Fruit fly (Drosophila melanogaster): ENCODE results near the gene CG11470.

Gene CG11470

dm6 chr3R:29585015-29585701 is 4.4 kb downstream of the CG11470 start:
- TF ChIP-seq dsx (GFP tag; optimal IDR thresholded peaks at IDR 0.05; ENCODE audit: poor library complexity, severe bottlenecking) (no peak), svp (GFP tag) (peak; percentile 94), Met (GFP tag; optimal IDR thresholded peaks at IDR 0.05) (no peak), CG7368 (GFP tag; optimal IDR thresholded peaks at IDR 0.05) (no peak), eg (GFP tag; IDR thresholded peaks at IDR 0.05) (no peak), Eip78C (GFP tag) (peak; percentile 58), esn (GFP tag; optimal IDR thresholded peaks at IDR 0.05) (peak; percentile 13)

- TF ChIP-seq topi (GFP tag; optimal IDR thresholded peaks at IDR 0.05) (no peak), CG6163 (GFP tag; IDR thresholded peaks at IDR 0.05) (peak; percentile 61; the same call in 2 of the 3 replicates), CG32006 (GFP tag; optimal IDR thresholded peaks at IDR 0.05) (peak; percentile 62), CG4318 (GFP tag; optimal IDR thresholded peaks at IDR 0.05) (peak; percentile 24), eg (GFP tag; IDR thresholded peaks at IDR 0.05) (0 out of 3 replicates have a peak, but pooled peaks have one; percentile 20), svp (GFP tag) (peak; percentile 49), Ets96B (tag; optimal IDR thresholded peaks at IDR 0.05) (no peak), Hr4 (GFP tag; optimal IDR thresholded peaks at IDR 0.05) (peak; percentile 57), CG15336 (GFP tag; IDR thresholded peaks at IDR 0.05) (0 out of 2 replicates have a peak, but pooled peaks have one; percentile 17)
Observed at dm6 chr3R:29584266-29584665, 5.3 kb downstream of the CG11470 start.

DNA sequence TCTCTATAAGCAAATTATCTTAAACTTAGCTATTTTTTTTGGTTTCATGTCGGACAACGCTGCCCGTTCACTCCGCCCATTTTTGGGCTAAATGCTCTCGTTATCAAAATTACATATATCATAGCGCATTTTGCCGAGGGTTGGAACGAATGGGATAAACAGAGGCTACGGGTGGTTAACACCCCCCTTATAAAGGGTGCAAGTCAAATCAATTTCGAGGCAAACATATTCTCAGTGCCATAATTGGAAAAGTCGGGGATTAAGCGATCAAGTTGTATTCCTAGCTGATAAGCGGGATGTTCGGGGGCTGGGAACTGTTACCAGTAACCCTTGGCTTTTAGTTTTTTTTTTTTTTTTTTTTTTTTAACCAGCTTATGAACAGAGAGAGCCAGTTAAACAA is 6.3 kb downstream of the CG11470 start:
- TF ChIP-seq Blimp-1 (GFP tag; optimal IDR thresholded peaks at IDR 0.05): no peak
- TF ChIP-seq CG8632 (GFP tag; optimal IDR thresholded peaks at IDR 0.05): no peak
- no peak for TF ChIP-seq CG6276 (GFP tag; optimal IDR thresholded peaks at IDR 0.05)
- TF ChIP-seq CG1621 (tag; optimal IDR thresholded peaks at IDR 0.05): no peak
- TF ChIP-seq CG9139 (GFP tag; optimal IDR thresholded peaks at IDR 0.05): no peak
- no peak for TF ChIP-seq Sox14 (GFP tag; optimal IDR thresholded peaks at IDR 0.05)
- no peak for TF ChIP-seq vri (GFP tag; optimal IDR thresholded peaks at IDR 0.05)
- TF ChIP-seq Eip93F (GFP tag; optimal IDR thresholded peaks at IDR 0.05): no peak
- TF ChIP-seq Ets96B (tag; optimal IDR thresholded peaks at IDR 0.05): no peak
- no peak for TF ChIP-seq Hr39 (GFP tag; optimal IDR thresholded peaks at IDR 0.05)
- TF ChIP-seq CG3032 (tag; optimal IDR thresholded peaks at IDR 0.05): no peak
- TF ChIP-seq Lpt (GFP tag; optimal IDR thresholded peaks at IDR 0.05): no peak
- TF ChIP-seq CG31627 (GFP tag; optimal IDR thresholded peaks at IDR 0.05): no peak
- no peak for TF ChIP-seq ss (GFP tag; optimal IDR thresholded peaks at IDR 0.05)
- TF ChIP-seq CG6792 (GFP tag; optimal IDR thresholded peaks at IDR 0.05): no peak
- no peak for TF ChIP-seq achi (GFP tag; optimal IDR thresholded peaks at IDR 0.05)
- TF ChIP-seq CG6808 (GFP tag; optimal IDR thresholded peaks at IDR 0.05): no peak

DNA sequence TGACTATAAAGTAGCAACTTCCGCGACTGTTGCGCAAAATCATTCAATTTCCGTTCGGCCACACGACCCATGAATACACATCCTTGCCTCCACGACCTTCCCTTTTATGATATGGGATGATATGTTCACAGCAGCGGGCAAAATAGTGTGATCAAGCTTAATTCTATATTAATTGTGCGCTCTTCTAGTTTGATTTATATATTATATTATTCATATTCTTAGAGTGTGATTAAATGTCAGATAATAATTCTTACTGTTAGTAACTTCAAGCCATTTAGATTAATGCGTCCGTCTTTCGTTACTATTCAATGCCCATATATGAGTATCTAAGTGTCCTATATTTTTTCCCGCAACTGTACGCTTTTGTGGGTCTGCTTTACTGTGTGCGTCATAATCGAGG is 8.1 kb downstream of the CG11470 start:
- TF ChIP-seq dac (GFP tag; optimal IDR thresholded peaks at IDR 0.05) (no peak), CG6163 (GFP tag; IDR thresholded peaks at IDR 0.05) (no peak), CG3919 (GFP tag; optimal IDR thresholded peaks at IDR 0.05) (no peak), CG7368 (GFP tag; optimal IDR thresholded peaks at IDR 0.05) (no peak), achi (GFP tag; optimal IDR thresholded peaks at IDR 0.05) (no peak), topi (GFP tag; optimal IDR thresholded peaks at IDR 0.05) (no peak), Eip75B (GFP tag; optimal IDR thresholded peaks at IDR 0.05) (no peak), Eip78C (GFP tag) (peak; percentile 72), ss (GFP tag; optimal IDR thresholded peaks at IDR 0.05) (no peak), CG6276 (GFP tag; optimal IDR thresholded peaks at IDR 0.05) (no peak), fd85E (GFP tag; optimal IDR thresholded peaks at IDR 0.05) (no peak), Ets96B (tag; optimal IDR thresholded peaks at IDR 0.05) (peak; percentile 19), CG10631 (GFP tag; optimal IDR thresholded peaks at IDR 0.05) (peak; percentile 11), CG6792 (GFP tag; optimal IDR thresholded peaks at IDR 0.05) (no peak), CG1621 (tag; optimal IDR thresholded peaks at IDR 0.05) (no peak), salr (GFP tag; optimal IDR thresholded peaks at IDR 0.05) (no peak), eg (GFP tag; IDR thresholded peaks at IDR 0.05) (no peak), CG10669 (GFP tag; optimal IDR thresholded peaks at IDR 0.05) (no peak), CG6808 (GFP tag; optimal IDR thresholded peaks at IDR 0.05) (no peak), dsx (GFP tag; optimal IDR thresholded peaks at IDR 0.05; ENCODE audit: poor library complexity, severe bottlenecking) (no peak), lz (GFP tag; optimal IDR thresholded peaks at IDR 0.05) (no peak), Ets21C (GFP tag; optimal IDR thresholded peaks at IDR 0.05) (no peak), Sox15 (GFP tag; optimal IDR thresholded peaks at IDR 0.05) (no peak), acj6 (GFP tag; optimal IDR thresholded peaks at IDR 0.05) (no peak), CG16779 (tag; optimal IDR thresholded peaks at IDR 0.05) (no peak), fd59A (GFP tag; optimal IDR thresholded peaks at IDR 0.05) (no peak), CG4318 (GFP tag; optimal IDR thresholded peaks at IDR 0.05) (no peak), svp (GFP tag) (peak; percentile 52), CG34406 (GFP tag; optimal IDR thresholded peaks at IDR 0.05) (peak; percentile 1)
